Fruit fly (Drosophila melanogaster): ENCODE results near the gene Droj2.
A peak's percentile ranks its signal among the peaks of the same experiment; 100 is the strongest.

Gene Droj2

dm6 chr3R:13428341-13429040 lies 46.6 kb downstream of the Droj2 start (continued):
- TF ChIP-seq zen (tag; optimal IDR thresholded peaks at IDR 0.05) = peak; percentile 65
- TF ChIP-seq gfzf (GFP tag; optimal IDR thresholded peaks at IDR 0.05) = no peak
- peak; percentile 74 for TF ChIP-seq CG12391 (tag; optimal IDR thresholded peaks at IDR 0.05)
- no peak for TF ChIP-seq peb (GFP tag; IDR thresholded peaks at IDR 0.05)
- TF ChIP-seq Fer1 (GFP tag; optimal IDR thresholded peaks at IDR 0.05) = peak; percentile 44
- TF ChIP-seq inv (GFP tag; IDR thresholded peaks at IDR 0.05; ENCODE audit: partially characterized antibody) = no peak
- TF ChIP-seq bowl (GFP tag; IDR thresholded peaks at IDR 0.05) = no peak
- TF ChIP-seq CG10366 (GFP tag; IDR thresholded peaks at IDR 0.05) = peak; percentile 62
- TF ChIP-seq grau (tag; optimal IDR thresholded peaks at IDR 0.05) = peak; percentile 98
- peak; percentile 48; the same call in 1 of the 3 replicates for TF ChIP-seq CG7357 (GFP tag; IDR thresholded peaks at IDR 0.05)
- peak; percentile 55 for TF ChIP-seq CG12769 (tag; optimal IDR thresholded peaks at IDR 0.05)
- no peak for TF ChIP-seq br (optimal IDR thresholded peaks at IDR 0.05)
- peak; percentile 78 for TF ChIP-seq Ada2b (GFP tag; IDR thresholded peaks at IDR 0.05)
- peak; percentile 29 for TF ChIP-seq CG12155 (GFP tag; optimal IDR thresholded peaks at IDR 0.05)
- peak; percentile 38 for TF ChIP-seq CG8281 (tag; optimal IDR thresholded peaks at IDR 0.05)
- TF ChIP-seq CG5245 (GFP tag; optimal IDR thresholded peaks at IDR 0.05) = peak; percentile 61
- no peak for TF ChIP-seq CG7745 (tag; optimal IDR thresholded peaks at IDR 0.05)
- peak; percentile 61 for TF ChIP-seq HHEX (GFP tag; optimal IDR thresholded peaks at IDR 0.05)
- TF ChIP-seq Abd-B (GFP tag; optimal IDR thresholded peaks at IDR 0.05) = peak; percentile 52
- no peak for TF ChIP-seq CG9797 (GFP tag; optimal IDR thresholded peaks at IDR 0.05)
- TF ChIP-seq kay (GFP tag; optimal IDR thresholded peaks at IDR 0.05) = no peak
- no peak for TF ChIP-seq CG6175 (GFP tag; IDR thresholded peaks at IDR 0.05)
- TF ChIP-seq crp (GFP tag; optimal IDR thresholded peaks at IDR 0.05) = no peak
- TF ChIP-seq Rfx (GFP tag; IDR thresholded peaks at IDR 0.05) = peak; percentile 55
- TF ChIP-seq Optix (GFP tag; IDR thresholded peaks at IDR 0.05) = 0 out of 3 replicates have a peak, but pooled peaks have one; percentile 32
- peak; percentile 82 for TF ChIP-seq CG30403 (GFP tag; optimal IDR thresholded peaks at IDR 0.05)
- TF ChIP-seq ac (GFP tag; optimal IDR thresholded peaks at IDR 0.05) = peak; percentile 47
- TF ChIP-seq Ets65A (GFP tag) = peak; percentile 92
- TF ChIP-seq sim (GFP tag; IDR thresholded peaks at IDR 0.05) = no peak
- peak; percentile 80 for TF ChIP-seq CG7839 (tag; optimal IDR thresholded peaks at IDR 0.05)
- no peak for TF ChIP-seq h (optimal IDR thresholded peaks at IDR 0.05)
- TF ChIP-seq CoRest (tag; optimal IDR thresholded peaks at IDR 0.05) = peak; percentile 66
- TF ChIP-seq Max (GFP tag; optimal IDR thresholded peaks at IDR 0.05) = peak; percentile 5
- TF ChIP-seq CG13624 (GFP tag; optimal IDR thresholded peaks at IDR 0.05) = no peak
- TF ChIP-seq oc (tag; optimal IDR thresholded peaks at IDR 0.05) = peak; percentile 30
- peak; percentile 64 for TF ChIP-seq Mes4 (GFP tag; optimal IDR thresholded peaks at IDR 0.05)
- TF ChIP-seq CG9215 (GFP tag; IDR thresholded peaks at IDR 0.05) = no peak
- peak; percentile 44 to 71 for TF ChIP-seq chif (GFP tag; optimal IDR thresholded peaks at IDR 0.05)
- no peak for TF ChIP-seq eve (GFP tag; optimal IDR thresholded peaks at IDR 0.05)
- no peak for TF ChIP-seq HLH4C (GFP tag; IDR thresholded peaks at IDR 0.05; ENCODE audit: partially characterized antibody)
- TF ChIP-seq Dref (GFP tag; IDR thresholded peaks at IDR 0.05) = no peak
- TF ChIP-seq dysf (GFP tag; IDR thresholded peaks at IDR 0.05) = peak; percentile 71
- no peak for TF ChIP-seq chinmo (GFP tag; IDR thresholded peaks at IDR 0.05; ENCODE audit: partially characterized antibody)
- TF ChIP-seq Myb (GFP tag; optimal IDR thresholded peaks at IDR 0.05) = peak; percentile 19
- TF ChIP-seq CG18599 (GFP tag; optimal IDR thresholded peaks at IDR 0.05) = peak; percentile 62
- peak; percentile 57 for TF ChIP-seq CG15601 (tag; optimal IDR thresholded peaks at IDR 0.05)
- TF ChIP-seq pnt (GFP tag; optimal IDR thresholded peaks at IDR 0.05) = peak; percentile 42
- TF ChIP-seq CG10979 (tag; optimal IDR thresholded peaks at IDR 0.05) = peak; percentile 81
- no peak for TF ChIP-seq prd (optimal IDR thresholded peaks at IDR 0.05)
- peak; percentile 80 for TF ChIP-seq prd (GFP tag; IDR thresholded peaks at IDR 0.05)
- peak; percentile 47; the same call in 1 of the 2 replicates for TF ChIP-seq CG7372 (GFP tag; IDR thresholded peaks at IDR 0.05)
